Worm (Caenorhabditis elegans) whole organism, L1 larva: ENCODE results near the gene flp-12.

ENCODE experiments used
- ama-1 ChIP-seq: fragments of 150-350 bp; optimal IDR thresholded peaks from 2 replicates; lab custom pipeline; 2014
- dpl-1 ChIP-seq, 3 experiments: fragments of 150-350 bp in 2 of 3; sonication (generic microtip) in 1 of 3; optimal IDR thresholded peaks; 2 replicates each; lab custom pipeline; 2014 to 2017; ENCODE audit warnings: missing biosample characterization in 3 of 3, missing genetic modification characterization in 3 of 3, missing genetic modification reagents in 3 of 3
- lin-13 ChIP-seq: fragments of 150-350 bp; optimal IDR thresholded peaks from 2 replicates; lab custom pipeline; 2014; ENCODE audit warnings: missing biosample characterization, missing genetic modification reagents, missing genetic modification characterization
- nhr-76 ChIP-seq: sonication (generic microtip); optimal IDR thresholded peaks from 2 replicates; lab custom pipeline; 2017; ENCODE audit warnings: missing biosample characterization, missing genetic modification characterization
- nhr-84 ChIP-seq: sonication (generic microtip); optimal IDR thresholded peaks from 2 replicates; lab custom pipeline; 2017; ENCODE audit warnings: missing biosample characterization, missing genetic modification characterization
- nhr-90 ChIP-seq: sonication (generic microtip); optimal IDR thresholded peaks from 2 replicates; lab custom pipeline; 2016; ENCODE audit warnings: mild to moderate bottlenecking, missing genetic modification characterization, missing compliant biosample characterization; ENCODE audit not compliant: poor library complexity
- pax-3 ChIP-seq: fragments of 200-800 bp; sonication (Bioruptor generic); optimal IDR thresholded peaks from 2 replicates; lab custom pipeline; 2018; ENCODE audit warnings: mild to moderate bottlenecking, missing genetic modification characterization, moderate library complexity, missing compliant biosample characterization
- skn-1 ChIP-seq: fragments of 150-350 bp; optimal IDR thresholded peaks from 2 replicates; lab custom pipeline; 2014; ENCODE audit warnings: missing biosample characterization, missing genetic modification characterization
- tbx-2 ChIP-seq: sonication (generic microtip); optimal IDR thresholded peaks from 2 replicates; lab custom pipeline; 2016; ENCODE audit warnings: missing genetic modification characterization, missing compliant biosample characterization
- unc-130 ChIP-seq: fragments of 150-350 bp; optimal IDR thresholded peaks from 2 replicates; lab custom pipeline; 2017; ENCODE audit warnings: missing biosample characterization, missing genetic modification characterization, inconsistent platforms
- ztf-11 ChIP-seq, 2 experiments: sonication (generic microtip); optimal IDR thresholded peaks; 2 replicates each; lab custom pipeline; 2016 to 2017; ENCODE audit warnings: missing genetic modification characterization in 2 of 2, missing biosample characterization in 1 of 2, missing compliant biosample characterization in 1 of 2

DNA sequence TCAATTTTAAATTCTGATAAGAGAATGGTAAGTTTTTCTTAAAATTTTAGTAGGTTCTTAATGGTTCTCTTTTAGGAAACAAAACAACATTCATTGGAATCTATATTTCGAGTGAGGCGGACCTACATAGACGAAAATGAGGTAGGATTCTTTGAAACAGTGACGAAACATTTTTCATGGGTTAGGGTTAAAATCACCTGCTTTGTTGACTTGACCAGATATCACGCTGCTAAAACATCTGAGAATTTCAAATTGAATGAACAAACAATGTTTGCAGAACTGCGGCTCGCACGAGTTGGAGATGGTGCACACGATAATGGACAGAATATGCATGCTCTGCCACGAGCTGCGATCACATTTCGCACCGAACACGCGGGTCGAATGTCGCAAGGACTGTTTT, 29.9 kb downstream of the flp-12 start:
- TF ChIP-seq nhr-84: no peak
- TF ChIP-seq skn-1: no peak
- no peak for TF ChIP-seq ama-1
- TF ChIP-seq tbx-2 (tag; lab: Kevin White, UChicago): no peak
- TF ChIP-seq pax-3 (tag; lab: Kevin White, UChicago): no peak
- TF ChIP-seq nhr-90 (tag; lab: Kevin White, UChicago): no peak
- no peak for TF ChIP-seq ztf-11 (tag; optimal IDR thresholded peaks at IDR 0.05; lab: Kevin White, UChicago)
- no peak for TF ChIP-seq lin-13
- TF ChIP-seq dpl-1 (GFP tag; optimal IDR thresholded peaks at IDR 0.05; lab: Kevin White, UChicago): no peak
- TF ChIP-seq nhr-76 (tag; lab: Kevin White, UChicago): no peak
- no peak for TF ChIP-seq unc-130 (tag; lab: Kevin White, UChicago)
